Worm (Caenorhabditis elegans) whole organism, L3 larva: Measurements from ENCODE around the gene B0457.2.

Experiments
- ama-1 ChIP-seq: fragments of 150-350 bp; optimal IDR thresholded peaks from 2 replicates; lab custom pipeline; 2018
- ceh-16 ChIP-seq: sonication (generic microtip); optimal IDR thresholded peaks from 2 replicates; lab custom pipeline; 2017; ENCODE audit warnings: missing biosample characterization, missing genetic modification characterization
- ceh-82 ChIP-seq: fragments of 150-350 bp; optimal IDR thresholded peaks from 2 replicates; lab custom pipeline; 2014; ENCODE audit warnings: missing biosample characterization, missing genetic modification characterization
- egl-5 ChIP-seq: fragments of 150-350 bp; optimal IDR thresholded peaks from 2 replicates; lab custom pipeline; 2017; ENCODE audit warnings: missing biosample characterization, missing genetic modification reagents, missing genetic modification characterization, inconsistent platforms
- elt-1 ChIP-seq: fragments of 150-350 bp; optimal IDR thresholded peaks from 2 replicates; lab custom pipeline; 2014; ENCODE audit warnings: missing biosample characterization, missing genetic modification characterization
- elt-2 ChIP-seq: sonication (generic microtip); optimal IDR thresholded peaks from 2 replicates; lab custom pipeline; 2016; ENCODE audit warnings: missing genetic modification reagents, mild to moderate bottlenecking, missing genetic modification characterization, missing compliant biosample characterization
- fkh-2 ChIP-seq: fragments of 150-350 bp; optimal IDR thresholded peaks from 2 replicates; lab custom pipeline; 2014; ENCODE audit warnings: missing biosample characterization, missing genetic modification reagents, missing genetic modification characterization
- hmg-11 ChIP-seq: sonication (generic microtip); optimal IDR thresholded peaks from 2 replicates; lab custom pipeline; 2016; ENCODE audit warnings: missing genetic modification characterization, missing compliant biosample characterization
- lin-15B ChIP-seq: fragments of 150-350 bp; optimal IDR thresholded peaks from 2 replicates; lab custom pipeline; 2014; ENCODE audit warnings: missing biosample characterization, missing genetic modification characterization
- mdl-1 ChIP-seq: fragments of 150-350 bp; optimal IDR thresholded peaks from 2 replicates; lab custom pipeline; 2014; ENCODE audit warnings: missing biosample characterization, missing genetic modification characterization
- nhr-11 ChIP-seq: fragments of 150-350 bp; optimal IDR thresholded peaks from 2 replicates; lab custom pipeline; 2014; ENCODE audit warnings: missing biosample characterization, missing genetic modification characterization
- nhr-23 ChIP-seq: fragments of 150-350 bp; optimal IDR thresholded peaks from 2 replicates; lab custom pipeline; 2014; ENCODE audit warnings: missing biosample characterization, missing genetic modification reagents, missing genetic modification characterization
- nhr-237 ChIP-seq: fragments of 150-350 bp; optimal IDR thresholded peaks from 2 replicates; lab custom pipeline; 2014; ENCODE audit warnings: missing biosample characterization, missing genetic modification characterization
- nhr-25 ChIP-seq: sonication (generic microtip); optimal IDR thresholded peaks from 2 replicates; lab custom pipeline; 2017; ENCODE audit warnings: missing biosample characterization, missing genetic modification characterization
- nhr-43 ChIP-seq: sonication (generic microtip); optimal IDR thresholded peaks from 2 replicates; lab custom pipeline; 2016; ENCODE audit warnings: mild to moderate bottlenecking, missing genetic modification characterization, missing compliant biosample characterization; ENCODE audit not compliant: poor library complexity, severe bottlenecking
- nhr-67 ChIP-seq: fragments of 150-350 bp; optimal IDR thresholded peaks from 2 replicates; lab custom pipeline; 2014; ENCODE audit warnings: missing biosample characterization, missing genetic modification characterization
- nhr-76 ChIP-seq: fragments of 150-350 bp; sonication (generic microtip); optimal IDR thresholded peaks from 5 replicates; lab custom pipeline; 2014; ENCODE audit warnings: missing biosample characterization, missing genetic modification characterization
- pha-4 ChIP-seq: fragments of 150-350 bp; optimal IDR thresholded peaks from 2 replicates; lab custom pipeline; 2014; ENCODE audit warnings: missing biosample characterization, missing genetic modification reagents, missing genetic modification characterization
- pqm-1 ChIP-seq: fragments of 150-350 bp; optimal IDR thresholded peaks from 2 replicates; lab custom pipeline; 2017; ENCODE audit warnings: missing biosample characterization, missing genetic modification characterization, inconsistent platforms
- sea-2 ChIP-seq: fragments of 150-350 bp; sonication (generic microtip); optimal IDR thresholded peaks from 4 replicates; lab custom pipeline; 2014; ENCODE audit warnings: missing biosample characterization, missing genetic modification reagents, missing genetic modification characterization
- skn-1 ChIP-seq: fragments of 150-350 bp; optimal IDR thresholded peaks from 2 replicates; lab custom pipeline; 2014; ENCODE audit warnings: missing biosample characterization, missing genetic modification characterization
- snpc-4 ChIP-seq: fragments of 150-350 bp; optimal IDR thresholded peaks from 2 replicates; lab custom pipeline; 2014; ENCODE audit warnings: missing biosample characterization, missing genetic modification characterization
- unc-39 ChIP-seq: sonication (generic microtip); optimal IDR thresholded peaks from 4 replicates; lab custom pipeline; 2017; ENCODE audit warnings: missing biosample characterization, missing genetic modification characterization
- ztf-4 ChIP-seq: fragments of 150-350 bp; optimal IDR thresholded peaks from 2 replicates; lab custom pipeline; 2014; ENCODE audit warnings: missing biosample characterization, missing genetic modification characterization

B0457.2 gene

ce11 chrII:8884262-8884949, 41.9 kb downstream of the B0457.2 start, which contains the start of the genes T07D4.5 and ddx-19:
TSS of gene T07D4.5 (minus strand) at chrII:8884332.
TSS of gene ddx-19 (plus strand) at chrII:8884899.
- TF ChIP-seq pha-4 (peak; percentile 78), nhr-23 (tag; lab: Kevin White, UChicago) (peak; percentile 8), elt-2 (tag; lab: Kevin White, UChicago) (peak; percentile 29), sea-2 (GFP tag; lab: Kevin White, UChicago) (no peak), lin-15B (peak; percentile 42), pqm-1 (tag; lab: Kevin White, UChicago) (peak; percentile 7), nhr-76 (tag; lab: Kevin White, UChicago) (no peak)
- TF ChIP-seq, all 47 proteins: peak for 5

- TF ChIP-seq lin-15B (no peak), snpc-4 (tag; lab: Kevin White, UChicago) (no peak), nhr-67 (tag; lab: Kevin White, UChicago) (no peak), egl-5 (no peak), ztf-4 (tag; lab: Kevin White, UChicago) (no peak), nhr-237 (tag; lab: Kevin White, UChicago) (no peak), ceh-16 (no peak), hmg-11 (tag; lab: Kevin White, UChicago) (no peak), mdl-1 (tag; lab: Kevin White, UChicago) (no peak), nhr-25 (no peak), elt-1 (tag; lab: Kevin White, UChicago) (no peak), fkh-2 (tag; lab: Kevin White, UChicago) (no peak), ama-1 (lab: Kevin White, UChicago) (no peak), unc-39 (no peak), pqm-1 (tag; lab: Kevin White, UChicago) (no peak), pha-4 (no peak), nhr-11 (tag; lab: Kevin White, UChicago) (no peak), skn-1 (tag; lab: Kevin White, UChicago) (no peak)
These were observed 42.8 kb downstream of the B0457.2 start, which contains the start of gene rha-1 for ce11 chrII:8883559-8883958. TSS of gene rha-1 (minus strand) at chrII:8883659.

ce11 chrII:8878528-8878927, 47.8 kb downstream of the B0457.2 start:
- no peak for TF ChIP-seq unc-39
- TF ChIP-seq hmg-11 (tag; lab: Kevin White, UChicago), result no peak
- TF ChIP-seq nhr-43 (tag; lab: Kevin White, UChicago), result no peak
- TF ChIP-seq ceh-82 (tag; lab: Kevin White, UChicago), result no peak
- TF ChIP-seq, all 47 proteins: peak for 0

ce11 chrII:8877032-8877985, 49.0 kb downstream of the B0457.2 start:
- TF ChIP-seq snpc-4 (tag; lab: Kevin White, UChicago) (peak; percentile 56), elt-2 (tag; lab: Kevin White, UChicago) (no peak)
